Worm (Caenorhabditis elegans) whole organism, L4 larva: ENCODE measurements around the gene Y53C12A.8.

Experiments
- D1046.2 ChIP-seq: fragments of 200-800 bp; sonication (Bioruptor generic); IDR thresholded peaks from 2 replicates; pipeline ENCODE4 v1.3.6; 2022; ENCODE audit warnings: missing genetic modification characterization, missing compliant biosample characterization
- F10B5.3 ChIP-seq: sonication (generic microtip); optimal IDR thresholded peaks from 2 replicates; lab custom pipeline; 2016; ENCODE audit warnings: mild to moderate bottlenecking, missing genetic modification characterization, missing compliant biosample characterization
- F37D6.2 ChIP-seq: sonication (generic microtip); optimal IDR thresholded peaks from 2 replicates; lab custom pipeline; 2016; ENCODE audit warnings: mild to moderate bottlenecking, missing genetic modification characterization, missing compliant biosample characterization
- F44E2.7 ChIP-seq: fragments of 200-800 bp; sonication (Bioruptor generic); IDR thresholded peaks from 2 replicates; pipeline ENCODE4 v2.1.2; 2022; ENCODE audit warnings: missing genetic modification characterization, missing compliant biosample characterization
- R02D3.7 ChIP-seq: fragments of 150-350 bp; sonication (generic microtip); optimal IDR thresholded peaks from 3 replicates; lab custom pipeline; 2014; ENCODE audit warnings: missing biosample characterization, missing genetic modification characterization
- Y75B8A.6 ChIP-seq: fragments of 200-800 bp; sonication (Bioruptor generic); IDR thresholded peaks from 2 replicates; pipeline ENCODE4 v1.3.6; 2022; ENCODE audit warnings: missing genetic modification reagents, missing genetic modification characterization, missing compliant biosample characterization
- aha-1 ChIP-seq: fragments of 150-350 bp; peaks from one replicate; lab custom pipeline; 2014; ENCODE audit warnings: missing biosample characterization, missing genetic modification characterization
- arid-1 ChIP-seq: fragments of 200-800 bp; sonication (Bioruptor generic); conservative IDR thresholded peaks from 2 replicates; pipeline ENCODE4 v1.3.6; 2022; ENCODE audit warnings: missing genetic modification reagents, missing genetic modification characterization, missing compliant biosample characterization
- ceh-20 ChIP-seq: fragments of 200-800 bp; sonication (Bioruptor generic); IDR thresholded peaks from 2 replicates; pipeline ENCODE4 v1.3.6; 2022; ENCODE audit warnings: missing genetic modification reagents, missing genetic modification characterization, missing compliant biosample characterization
- ceh-28 ChIP-seq: fragments of 150-350 bp; optimal IDR thresholded peaks from 2 replicates; lab custom pipeline; 2014; ENCODE audit warnings: missing biosample characterization, missing genetic modification reagents, missing genetic modification characterization
- ceh-32 ChIP-seq: sonication (generic microtip); optimal IDR thresholded peaks from 2 replicates; lab custom pipeline; 2016; ENCODE audit warnings: mild to moderate bottlenecking, missing genetic modification characterization, missing compliant biosample characterization; ENCODE audit not compliant: poor library complexity
- ceh-44 ChIP-seq: fragments of 200-800 bp; sonication (Bioruptor generic); IDR thresholded peaks from 2 replicates; pipeline ENCODE4 v1.3.6; 2022; ENCODE audit warnings: missing genetic modification reagents, missing genetic modification characterization, missing compliant biosample characterization
- ceh-62 ChIP-seq: sonication (generic microtip); optimal IDR thresholded peaks from 2 replicates; lab custom pipeline; 2017; ENCODE audit warnings: missing biosample characterization, missing genetic modification characterization
- ctbp-1 ChIP-seq: fragments of 200-800 bp; sonication (Bioruptor generic); IDR thresholded peaks from 2 replicates; pipeline ENCODE4 v1.3.6; 2022; ENCODE audit warnings: missing genetic modification reagents, missing genetic modification characterization, missing compliant biosample characterization
- daf-12 ChIP-seq: fragments of 150-350 bp; optimal IDR thresholded peaks from 2 replicates; lab custom pipeline; 2014; ENCODE audit warnings: missing biosample characterization, missing genetic modification reagents, missing genetic modification characterization
- daf-16 ChIP-seq, 3 experiments: sonication (generic microtip); optimal IDR thresholded peaks; 2 replicates each; lab custom pipeline; 2016 to 2017; ENCODE audit warnings: missing genetic modification characterization in 3 of 3, missing genetic modification reagents in 3 of 3, mild to moderate bottlenecking in 2 of 3, missing compliant biosample characterization in 2 of 3, missing biosample characterization in 1 of 3, moderate library complexity in 1 of 3
- dmd-6 ChIP-seq: fragments of 200-800 bp; sonication (Bioruptor generic); IDR thresholded peaks from 2 replicates; pipeline ENCODE4 v1.3.6; 2022; ENCODE audit warnings: missing genetic modification reagents, missing genetic modification characterization, missing compliant biosample characterization
- dmd-8 ChIP-seq: fragments of 200-800 bp; sonication (Bioruptor generic); IDR thresholded peaks from 2 replicates; pipeline ENCODE4 v1.3.6; 2022; ENCODE audit warnings: missing genetic modification characterization, missing compliant biosample characterization
- dpl-1 ChIP-seq: fragments of 150-350 bp; optimal IDR thresholded peaks from 2 replicates; lab custom pipeline; 2014; ENCODE audit warnings: missing biosample characterization, missing genetic modification reagents, missing genetic modification characterization
- egl-43 ChIP-seq: fragments of 200-800 bp; sonication (Bioruptor generic); IDR thresholded peaks from 2 replicates; pipeline ENCODE4 v1.3.6; 2022; ENCODE audit warnings: missing genetic modification reagents, missing genetic modification characterization, missing compliant biosample characterization
- hif-1 ChIP-seq, 2 experiments: sonication (generic microtip); optimal IDR thresholded peaks; 2 replicates each; lab custom pipeline; 2016 to 2017; ENCODE audit warnings: missing compliant biosample characterization in 2 of 2, missing genetic modification characterization in 2 of 2, missing genetic modification reagents in 2 of 2, missing genotype in 2 of 2, mild to moderate bottlenecking in 1 of 2
- hlh-30 ChIP-seq: sonication (generic microtip); optimal IDR thresholded peaks from 2 replicates; lab custom pipeline; 2017; ENCODE audit warnings: antibody characterized with exemption, mild to moderate bottlenecking, missing genetic modification characterization, missing compliant biosample characterization; ENCODE audit not compliant: insufficient read depth
- lim-7 ChIP-seq: fragments of 200-800 bp; sonication (Bioruptor generic); IDR thresholded peaks from 2 replicates; pipeline ENCODE4 v1.3.6; 2022; ENCODE audit warnings: missing genetic modification characterization, missing compliant biosample characterization
- lin-1 ChIP-seq: fragments of 200-800 bp; sonication (Bioruptor generic); IDR thresholded peaks from 2 replicates; pipeline ENCODE4 v1.3.6; 2022; ENCODE audit warnings: missing genetic modification reagents, missing genetic modification characterization, missing compliant biosample characterization
- lin-38 ChIP-seq: fragments of 200-800 bp; sonication (Bioruptor generic); IDR thresholded peaks from 2 replicates; pipeline ENCODE4 v1.3.6; 2022; ENCODE audit warnings: missing genetic modification reagents, missing genetic modification characterization, missing compliant biosample characterization
- lsy-2 ChIP-seq, 2 experiments: fragments of 150-350 bp in 1 of 2; sonication (generic microtip) in 1 of 2; optimal IDR thresholded peaks; 2 replicates each; lab custom pipeline; 2014 to 2017; ENCODE audit warnings: missing biosample characterization in 2 of 2, missing genetic modification characterization in 2 of 2
- mep-1 ChIP-seq: fragments of 150-350 bp; sonication (generic microtip); optimal IDR thresholded peaks from 3 replicates; lab custom pipeline; 2014; ENCODE audit warnings: missing biosample characterization, missing genetic modification characterization
- mes-2 ChIP-seq: sonication (generic microtip); optimal IDR thresholded peaks from 2 replicates; lab custom pipeline; 2016; ENCODE audit warnings: missing genotype, mild to moderate bottlenecking, missing genetic modification characterization, missing compliant biosample characterization; ENCODE audit not compliant: poor library complexity, severe bottlenecking
- mxl-2 ChIP-seq: fragments of 200-800 bp; sonication (Bioruptor generic); conservative IDR thresholded peaks from 2 replicates; pipeline ENCODE4 v1.3.6; 2022; ENCODE audit warnings: missing genetic modification reagents, missing genetic modification characterization, missing compliant biosample characterization
- mxl-3 ChIP-seq: fragments of 200-800 bp; sonication (Bioruptor generic); optimal IDR thresholded peaks from 2 replicates; lab custom pipeline; 2018; ENCODE audit warnings: mild to moderate bottlenecking, missing genetic modification characterization, missing compliant biosample characterization
- nhr-102 ChIP-seq: sonication (generic microtip); optimal IDR thresholded peaks from 2 replicates; lab custom pipeline; 2016; ENCODE audit warnings: mild to moderate bottlenecking, missing genetic modification characterization, moderate library complexity, missing compliant biosample characterization
- nhr-11 ChIP-seq: fragments of 150-350 bp; optimal IDR thresholded peaks from 2 replicates; lab custom pipeline; 2014; ENCODE audit warnings: missing biosample characterization, missing genetic modification characterization
- nhr-237 ChIP-seq: sonication (generic microtip); optimal IDR thresholded peaks from 2 replicates; lab custom pipeline; 2017; ENCODE audit warnings: missing biosample characterization, missing genetic modification characterization
- pha-4 ChIP-seq, 2 experiments: fragments of 150-350 bp in 1 of 2; fragments of 200-800 bp in 1 of 2; sonication (Bioruptor generic) in 1 of 2; IDR thresholded peaks in 1 of 2; optimal IDR thresholded peaks in 1 of 2; 2 replicates each; pipeline versions ENCODE4 v1.3.6 to Lab custom; 2014 to 2022; ENCODE audit warnings: missing genetic modification characterization in 2 of 2, missing genetic modification reagents in 2 of 2, missing biosample characterization in 1 of 2, missing compliant biosample characterization in 1 of 2
- php-3 ChIP-seq: fragments of 200-800 bp; sonication (Bioruptor generic); IDR thresholded peaks from 2 replicates; pipeline ENCODE4 v1.3.6; 2022; ENCODE audit warnings: missing genetic modification reagents, missing genetic modification characterization, missing compliant biosample characterization
- pqm-1 ChIP-seq: sonication (generic microtip); optimal IDR thresholded peaks from 2 replicates; lab custom pipeline; 2017; ENCODE audit warnings: missing biosample characterization, missing genetic modification characterization
- sdz-12 ChIP-seq: fragments of 200-800 bp; sonication (Bioruptor generic); optimal IDR thresholded peaks from 2 replicates; lab custom pipeline; 2018; ENCODE audit warnings: mild to moderate bottlenecking, missing genetic modification characterization, missing compliant biosample characterization
- set-16 ChIP-seq: fragments of 200-800 bp; sonication (Bioruptor generic); IDR thresholded peaks from 2 replicates; pipeline ENCODE4 v1.3.6; 2022; ENCODE audit warnings: missing genetic modification reagents, missing genetic modification characterization, missing compliant biosample characterization
- skn-1 ChIP-seq: fragments of 150-350 bp; optimal IDR thresholded peaks from 2 replicates; lab custom pipeline; 2014; ENCODE audit warnings: missing biosample characterization, missing genetic modification characterization
- snpc-1.2 ChIP-seq: fragments of 200-800 bp; sonication (Bioruptor generic); IDR thresholded peaks from 2 replicates; pipeline ENCODE4 v1.3.6; 2022; ENCODE audit warnings: missing genetic modification reagents, missing genetic modification characterization, missing compliant biosample characterization
- spr-1 ChIP-seq: sonication (generic microtip); optimal IDR thresholded peaks from 2 replicates; lab custom pipeline; 2016; ENCODE audit warnings: mild to moderate bottlenecking, missing genetic modification characterization, missing compliant biosample characterization
- spr-3 ChIP-seq: fragments of 200-800 bp; sonication (Bioruptor generic); optimal IDR thresholded peaks from 2 replicates; lab custom pipeline; 2018; ENCODE audit warnings: mild to moderate bottlenecking, missing genetic modification characterization, missing compliant biosample characterization
- tra-1 ChIP-seq: fragments of 200-800 bp; sonication (Bioruptor generic); IDR thresholded peaks from 2 replicates; pipeline ENCODE4 v1.3.6; 2022; ENCODE audit warnings: missing genetic modification reagents, missing genetic modification characterization, missing compliant biosample characterization
- unc-130 ChIP-seq: sonication (generic microtip); optimal IDR thresholded peaks from 2 replicates; lab custom pipeline; 2016; ENCODE audit warnings: missing genetic modification reagents, missing genetic modification characterization, missing compliant biosample characterization
- unc-39 ChIP-seq: sonication (generic microtip); optimal IDR thresholded peaks from 2 replicates; lab custom pipeline; 2017; ENCODE audit warnings: missing biosample characterization, missing genetic modification characterization
- vab-7 ChIP-seq: fragments of 200-800 bp; sonication (Bioruptor generic); IDR thresholded peaks from 2 replicates; pipeline ENCODE4 v1.3.6; 2022; ENCODE audit warnings: missing genetic modification reagents, missing genetic modification characterization, missing compliant biosample characterization
- zfp-2 ChIP-seq: sonication (generic microtip); optimal IDR thresholded peaks from 2 replicates; lab custom pipeline; 2016; ENCODE audit warnings: mild to moderate bottlenecking, missing genetic modification characterization, missing compliant biosample characterization
- zip-11 ChIP-seq: fragments of 200-800 bp; sonication (Bioruptor generic); IDR thresholded peaks from 2 replicates; pipeline ENCODE4 v1.3.6; 2022; ENCODE audit warnings: missing genetic modification characterization, missing compliant biosample characterization

The Y53C12A.8 gene

DNA sequence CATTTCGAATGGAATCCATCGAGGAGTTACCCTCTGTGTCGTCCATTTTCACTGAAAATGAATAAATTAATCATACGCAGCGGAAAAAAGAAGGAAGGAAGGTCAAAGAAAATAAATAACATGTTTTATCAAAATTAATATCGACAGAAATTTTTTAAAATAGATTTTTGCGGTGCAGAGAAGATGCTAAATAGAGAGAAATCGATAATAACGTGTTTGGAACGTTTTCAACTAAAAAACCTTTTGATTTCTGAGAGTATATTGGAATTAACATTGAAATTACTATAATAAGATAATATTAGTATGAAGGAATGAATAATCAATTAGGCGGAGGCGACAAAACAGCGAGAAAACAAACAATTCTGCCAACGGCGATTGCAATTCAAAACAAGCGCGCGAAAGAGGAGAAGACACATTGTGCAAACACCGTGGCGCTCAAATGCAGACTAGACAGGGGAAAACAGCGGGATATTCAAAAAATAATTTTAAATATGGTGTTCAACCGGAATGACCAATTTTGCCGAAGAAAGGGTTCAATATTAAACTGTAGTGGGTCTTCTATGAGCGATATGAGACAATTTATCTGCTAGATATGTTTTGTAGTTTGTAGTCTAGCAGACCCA, 16.3 kb upstream of the Y53C12A.8 start, which contains the start of gene wee-1.3 (continued):
- no peak for TF ChIP-seq zfp-2 (tag; lab: Kevin White, UChicago)
- TF ChIP-seq skn-1 (tag; lab: Kevin White, UChicago), result no peak
- TF ChIP-seq D1046.2 (GFP tag; lab: Robert Waterston, UW), result no peak
- TF ChIP-seq ctbp-1 (GFP tag; lab: Robert Waterston, UW), result no peak
- no peak for TF ChIP-seq unc-39 (tag; lab: Kevin White, UChicago)
- TF ChIP-seq egl-43 (GFP tag; lab: Robert Waterston, UW), result no peak
- TF ChIP-seq ceh-20 (GFP tag; lab: Robert Waterston, UW), result no peak
- no peak for TF ChIP-seq pqm-1 (tag; lab: Kevin White, UChicago)
- peak; percentile 73 for TF ChIP-seq hlh-30
- TF ChIP-seq zip-11 (GFP tag; lab: Robert Waterston, UW), result no peak
- no peak for TF ChIP-seq php-3
- no peak for TF ChIP-seq daf-16 (GFP tag; optimal IDR thresholded peaks at IDR 0.05; lab: Kevin White, UChicago)
- no peak for TF ChIP-seq daf-16 (tag; optimal IDR thresholded peaks at IDR 0.05; lab: Kevin White, UChicago)
- TF ChIP-seq unc-130 (GFP tag; lab: Kevin White, UChicago), result peak; percentile 55
- TF ChIP-seq daf-12 (tag; lab: Kevin White, UChicago), result no peak
- TF ChIP-seq nhr-237 (tag; lab: Kevin White, UChicago), result no peak
- peak; percentile 86 for TF ChIP-seq nhr-11 (tag; lab: Kevin White, UChicago)
- no peak for TF ChIP-seq sdz-12 (GFP tag; lab: Kevin White, UChicago)
- peak; percentile 2 for TF ChIP-seq F37D6.2 (tag; lab: Kevin White, UChicago)
- TF ChIP-seq aha-1 (tag; lab: Kevin White, UChicago), result peak; percentile 92
- no peak for TF ChIP-seq set-16
- TF ChIP-seq lin-1 (GFP tag; lab: Robert Waterston, UW), result no peak
- TF ChIP-seq dmd-8, result no peak
- TF ChIP-seq ceh-28 (tag; lab: Kevin White, UChicago), result no peak
- TF ChIP-seq spr-1 (tag; lab: Kevin White, UChicago), result peak; percentile 12
- no peak for TF ChIP-seq spr-3 (GFP tag; lab: Kevin White, UChicago)
- peak; percentile 99 for TF ChIP-seq dpl-1
- TF ChIP-seq R02D3.7 (tag; lab: Kevin White, UChicago), result no peak
- TF ChIP-seq Y75B8A.6 (GFP tag; lab: Robert Waterston, UW), result no peak
- no peak for TF ChIP-seq F10B5.3 (tag; lab: Kevin White, UChicago)
- TF ChIP-seq tra-1 (GFP tag; lab: Robert Waterston, UW), result 0 out of 2 replicates have a peak, but pooled peaks have one; percentile 43
- no peak for TF ChIP-seq pha-4 (GFP tag; IDR thresholded peaks at IDR 0.05; lab: Robert Waterston, UW)
- peak; percentile 82 for TF ChIP-seq pha-4 (tag; optimal IDR thresholded peaks at IDR 0.05; lab: Kevin White, UChicago)
- TF ChIP-seq dmd-6 (GFP tag; lab: Robert Waterston, UW), result peak; percentile 53
- no peak for TF ChIP-seq mxl-2 (GFP tag; lab: Robert Waterston, UW)
- TF ChIP-seq mes-2 (tag; lab: Kevin White, UChicago), result peak; percentile 86
- peak; percentile 30 to 94 for TF ChIP-seq lsy-2 (tag; optimal IDR thresholded peaks at IDR 0.05; lab: Kevin White, UChicago)

DNA sequence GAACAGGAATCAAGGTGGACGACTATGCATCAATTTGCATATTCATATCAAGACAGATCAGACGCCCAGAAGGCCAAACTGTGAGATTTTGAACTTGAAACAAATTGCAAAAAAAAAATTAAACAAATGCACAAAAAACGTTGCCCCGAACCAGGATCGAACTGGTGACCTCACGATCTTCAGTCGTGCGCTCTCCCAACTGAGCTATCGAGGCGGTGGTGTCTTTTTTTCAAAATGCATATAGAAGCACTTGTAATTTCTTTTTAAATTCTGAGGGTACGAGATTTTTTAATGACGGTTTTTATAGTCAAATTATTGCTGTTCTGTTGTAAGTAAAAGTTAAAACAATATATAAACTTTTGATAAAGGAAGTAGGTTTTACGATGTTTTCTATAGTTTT, 12.8 kb upstream of the Y53C12A.8 start:
- TF ChIP-seq lsy-2 (tag; optimal IDR thresholded peaks at IDR 0.05; lab: Kevin White, UChicago) (peak in 1 of 2 experiments; percentile 42), ceh-44 (GFP tag; lab: Robert Waterston, UW) (0 out of 2 replicates have a peak, but pooled peaks have one; percentile 13), ceh-32 (no peak), snpc-1.2 (no peak), lim-7 (peak; percentile 67), dmd-6 (GFP tag; lab: Robert Waterston, UW) (peak; percentile 27; the same call in 1 of the 2 replicates), mep-1 (peak; percentile 32), daf-16 (GFP tag; optimal IDR thresholded peaks at IDR 0.05; lab: Kevin White, UChicago) (peak in 1 of 2 experiments; percentile 29), daf-16 (tag; optimal IDR thresholded peaks at IDR 0.05; lab: Kevin White, UChicago) (no peak), mxl-3 (no peak), nhr-102 (tag; lab: Kevin White, UChicago) (no peak), F44E2.7 (GFP tag; lab: Robert Waterston, UW) (no peak), ceh-62 (tag; lab: Kevin White, UChicago) (no peak), hif-1 (tag; optimal IDR thresholded peaks at IDR 0.05; lab: Kevin White, UChicago) (no peak), arid-1 (no peak), hlh-30 (peak; percentile 36), dpl-1 (peak; percentile 10), lin-38 (GFP tag; lab: Robert Waterston, UW) (peak; percentile 59), vab-7 (GFP tag; lab: Robert Waterston, UW) (peak; percentile 75), unc-130 (GFP tag; lab: Kevin White, UChicago) (peak; percentile 0)
